Fruit fly (Drosophila melanogaster) Kc167 (cell line): ENCODE data around the gene naz.

Source experiments
- Sin3A ChIP-seq: fragments of >200 bp; optimal IDR thresholded peaks from 2 replicates; lab custom pipeline; 2018; ENCODE audit warnings: missing external identifiers
- h ChIP-seq: fragments of >200 bp; optimal IDR thresholded peaks from 3 replicates; lab custom pipeline; 2018; ENCODE audit warnings: missing external identifiers
- insv ChIP-seq: fragments of >200 bp; optimal IDR thresholded peaks from 3 replicates; lab custom pipeline; 2018; ENCODE audit warnings: missing external identifiers
- psq ChIP-seq: fragments of >200 bp; optimal IDR thresholded peaks from 2 replicates; lab custom pipeline; 2017; ENCODE audit warnings: missing external identifiers
- ttk ChIP-seq: sonication (Bioruptor generic); optimal IDR thresholded peaks from 2 replicates; lab custom pipeline; 2017; ENCODE audit warnings: missing external identifiers

dm6 chr3R:18275113-18275782 is 53.5 kb downstream of the naz start:
- TF ChIP-seq h (lab: Kevin White, UChicago) (no peak), psq (lab: Kevin White, UChicago) (no peak), insv (lab: Kevin White, UChicago) (no peak), Sin3A (lab: Kevin White, UChicago) (no peak), ttk (lab: Kevin White, UChicago) (no peak)
